Worm (Caenorhabditis elegans) whole organism, midembryonic: ENCODE data around the gene F08F8.10.

Experiments used
- T22C8.4 ChIP-seq: fragments of 200-800 bp; sonication (Bioruptor generic); IDR thresholded peaks from 2 replicates; pipeline ENCODE4 v1.3.6; 2022; ENCODE audit warnings: missing genetic modification characterization, missing compliant biosample characterization
- cog-1 ChIP-seq: sonication (generic microtip); optimal IDR thresholded peaks from 2 replicates; lab custom pipeline; 2016; ENCODE audit warnings: missing genetic modification characterization, missing compliant biosample characterization
- flt-1 ChIP-seq: fragments of 200-800 bp; sonication (Bioruptor generic); IDR thresholded peaks from 2 replicates; pipeline ENCODE4 v1.3.6; 2022; ENCODE audit warnings: missing genetic modification characterization, missing compliant biosample characterization
- klf-2 ChIP-seq: fragments of 200-800 bp; sonication (Bioruptor generic); conservative IDR thresholded peaks from 2 replicates; pipeline ENCODE4 v1.3.6; 2022; ENCODE audit warnings: missing genetic modification reagents, missing genetic modification characterization, missing compliant biosample characterization
- med-1 ChIP-seq: sonication (generic microtip); optimal IDR thresholded peaks from 2 replicates; lab custom pipeline; 2017; ENCODE audit warnings: missing genetic modification characterization, mild to moderate bottlenecking, missing compliant biosample characterization, antibody characterized with exemption, missing genetic modification reagents; ENCODE audit not compliant: insufficient read depth
- ref-1 ChIP-seq: fragments of 200-800 bp; sonication (Bioruptor generic); conservative IDR thresholded peaks from 2 replicates; pipeline ENCODE4 v1.3.6; 2022; ENCODE audit warnings: missing genetic modification reagents, missing genetic modification characterization, missing compliant biosample characterization
- tab-1 ChIP-seq: fragments of 200-800 bp; sonication (Bioruptor generic); IDR thresholded peaks from 2 replicates; pipeline ENCODE4 v1.3.6; 2022; ENCODE audit warnings: missing genetic modification characterization, missing compliant biosample characterization
- ztf-23 ChIP-seq: fragments of 200-800 bp; sonication (Bioruptor generic); IDR thresholded peaks from 2 replicates; pipeline ENCODE4 v1.3.6; 2022; ENCODE audit warnings: missing genetic modification reagents, missing genetic modification characterization, missing compliant biosample characterization
- ztf-29 ChIP-seq: fragments of 200-800 bp; sonication (Bioruptor generic); IDR thresholded peaks from 2 replicates; pipeline ENCODE4 v1.3.6; 2022; ENCODE audit warnings: missing genetic modification reagents, missing genetic modification characterization, missing compliant biosample characterization

DNA sequence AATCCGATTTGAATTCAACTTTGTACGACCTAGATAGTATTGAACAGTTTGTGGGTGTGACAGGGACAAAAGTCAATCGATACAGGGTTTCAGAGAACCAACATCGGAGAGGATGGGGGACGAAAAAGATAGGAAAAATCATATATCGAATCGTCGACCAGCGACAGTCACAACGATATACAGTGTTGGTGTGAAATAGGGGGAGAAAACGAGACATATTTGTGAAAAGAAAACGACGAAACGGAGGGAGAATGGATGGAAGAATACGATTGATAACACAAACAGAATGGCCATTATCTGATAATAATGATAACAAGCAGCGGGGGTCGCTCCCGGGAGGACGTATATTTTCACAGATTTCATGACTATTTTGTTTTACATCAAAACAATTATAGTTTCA, 18.2 kb upstream of the F08F8.10 start:
- TF ChIP-seq ztf-23 (GFP tag; lab: Robert Waterston, UW) (no peak), ztf-29 (no peak), flt-1 (GFP tag; lab: Robert Waterston, UW) (no peak), ref-1 (GFP tag; lab: Robert Waterston, UW) (no peak), cog-1 (tag; lab: Kevin White, UChicago) (no peak), med-1 (GFP tag; lab: Kevin White, UChicago) (no peak), klf-2 (no peak), tab-1 (GFP tag; lab: Robert Waterston, UW) (no peak), T22C8.4 (no peak)
